ENCODE assay signal across 5 fruit fly cellular contexts in the genomic region with DNA sequence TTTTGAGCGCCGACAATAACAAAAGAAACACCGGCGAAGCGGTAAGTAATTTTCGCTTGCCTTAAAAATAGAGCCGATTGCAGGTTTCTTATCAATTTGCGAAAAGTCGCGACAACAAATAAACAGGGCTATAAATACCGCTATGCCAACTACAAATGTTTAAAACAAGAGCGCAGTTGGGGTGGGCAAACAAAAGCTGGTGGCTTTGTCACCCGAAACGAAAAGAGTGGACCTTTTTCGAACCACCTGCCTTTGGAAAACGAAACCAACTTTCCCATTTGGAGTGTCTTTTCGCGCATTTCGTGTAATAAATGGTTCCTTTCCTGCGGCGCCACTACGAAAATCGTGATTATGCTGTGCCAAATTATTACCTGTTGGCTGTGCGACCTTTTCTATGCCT.
TF ChIP-seq lines count a peak whose summit lies in the region.

No protein-coding gene starts in this region.

- TF ChIP-seq CTCF in whole organism, embryonic (GFP tag; optimal IDR thresholded peaks at IDR 0.05; lab: Kevin White, UChicago) = peak; percentile 38

TF ChIP-seq in whole organism, adult, 20 proteins besides CTCF, POLR2A, EP300 and RAD21:
- peak; percentile 72 for TF ChIP-seq cic (GFP tag; optimal IDR thresholded peaks at IDR 0.05; lab: Kevin White, UChicago)
- TF ChIP-seq tj (GFP tag; optimal IDR thresholded peaks at IDR 0.05; lab: Kevin White, UChicago) = peak; percentile 11
- TF ChIP-seq CG7101 (tag; optimal IDR thresholded peaks at IDR 0.05; lab: Kevin White, UChicago) = peak; percentile 71
- no peak for TF ChIP-seq CG5204 (GFP tag; optimal IDR thresholded peaks at IDR 0.05; lab: Kevin White, UChicago)
- no peak for TF ChIP-seq Clk (GFP tag; optimal IDR thresholded peaks at IDR 0.05; lab: Kevin White, UChicago)
- peak; percentile 37 for TF ChIP-seq CG11617 (GFP tag; optimal IDR thresholded peaks at IDR 0.05; lab: Kevin White, UChicago)
- TF ChIP-seq CG12768 (GFP tag; optimal IDR thresholded peaks at IDR 0.05; lab: Kevin White, UChicago) = peak; percentile 9
- no peak for TF ChIP-seq pad (GFP tag; optimal IDR thresholded peaks at IDR 0.05; lab: Kevin White, UChicago)
- peak; percentile 1 for TF ChIP-seq Hr96 (GFP tag; optimal IDR thresholded peaks at IDR 0.05; lab: Kevin White, UChicago)
- peak; percentile 9 for TF ChIP-seq toe (GFP tag; optimal IDR thresholded peaks at IDR 0.05; lab: Kevin White, UChicago)
TF ChIP-seq in whole organism, adult: peak in this region for 7.

TF ChIP-seq in whole organism, embryonic, 481 proteins besides CTCF, POLR2A, EP300 and RAD21 (continues in another document):
- TF ChIP-seq HLH54F (GFP tag; optimal IDR thresholded peaks at IDR 0.05; lab: Kevin White, UChicago) (no peak), tll (GFP tag; optimal IDR thresholded peaks at IDR 0.05; lab: Kevin White, UChicago) (no peak), lilli (GFP tag; optimal IDR thresholded peaks at IDR 0.05; lab: Kevin White, UChicago) (peak; percentile 4), ci (GFP tag; IDR thresholded peaks at IDR 0.05; lab: Robert Waterston, UW) (0 out of 3 replicates have a peak, but pooled peaks have one; percentile 8), lmd (GFP tag; IDR thresholded peaks at IDR 0.05; lab: Robert Waterston, UW) (0 out of 2 replicates have a peak, but pooled peaks have one; percentile 7), CG10543 (GFP tag; optimal IDR thresholded peaks at IDR 0.05; lab: Kevin White, UChicago) (no peak), row (GFP tag; IDR thresholded peaks at IDR 0.05; lab: Robert Waterston, UW) (peak; percentile 47), Rfx (GFP tag; IDR thresholded peaks at IDR 0.05; lab: Robert Waterston, UW) (peak; percentile 46; the same call in 1 of the 2 replicates), bbx (GFP tag; IDR thresholded peaks at IDR 0.05; lab: Robert Waterston, UW; ENCODE audit: partially characterized antibody) (peak; percentile 10; the same call in 1 of the 2 replicates), CG1603 (tag; optimal IDR thresholded peaks at IDR 0.05; lab: Kevin White, UChicago) (peak; percentile 37), CG9932 (GFP tag; IDR thresholded peaks at IDR 0.05; lab: Robert Waterston, UW) (peak; percentile 43), CG11456 (GFP tag; IDR thresholded peaks at IDR 0.05; lab: Robert Waterston, UW) (0 out of 3 replicates have a peak, but pooled peaks have one; percentile 30), pzg (GFP tag; optimal IDR thresholded peaks at IDR 0.05; lab: Kevin White, UChicago) (peak; percentile 8), tin (GFP tag; optimal IDR thresholded peaks at IDR 0.05; lab: Kevin White, UChicago) (no peak), dpn (GFP tag; optimal IDR thresholded peaks at IDR 0.05; lab: Kevin White, UChicago) (peak in 1 of 2 experiments; percentile 15), ind (GFP tag; optimal IDR thresholded peaks at IDR 0.05; lab: Kevin White, UChicago) (no peak), Sry-β (GFP tag; optimal IDR thresholded peaks at IDR 0.05; lab: Kevin White, UChicago) (no peak)

TF ChIP-seq in whole organism, prepupa, 60 proteins besides CTCF, POLR2A, EP300 and RAD21:
- TF ChIP-seq fkh (GFP tag; optimal IDR thresholded peaks at IDR 0.05; lab: Kevin White, UChicago) = peak; percentile 8
- TF ChIP-seq CG32006 (GFP tag; optimal IDR thresholded peaks at IDR 0.05; lab: Kevin White, UChicago) = no peak

TF ChIP-seq in whole organism, pupa, 21 proteins besides CTCF, POLR2A, EP300 and RAD21:
- TF ChIP-seq CG12605 (GFP tag; IDR thresholded peaks at IDR 0.05; lab: Robert Waterston, UW) (0 out of 2 replicates have a peak, but pooled peaks have one; percentile 13), CG10348 (GFP tag; IDR thresholded peaks at IDR 0.05; lab: Robert Waterston, UW) (no peak), CG14655 (GFP tag; optimal IDR thresholded peaks at IDR 0.05; lab: Kevin White, UChicago) (no peak), Pif1A (GFP tag; optimal IDR thresholded peaks at IDR 0.05; lab: Kevin White, UChicago) (no peak), Pif1B (GFP tag; optimal IDR thresholded peaks at IDR 0.05; lab: Kevin White, UChicago) (no peak), CG34367 (tag; optimal IDR thresholded peaks at IDR 0.05; lab: Kevin White, UChicago) (no peak), CG8159 (tag; optimal IDR thresholded peaks at IDR 0.05; lab: Kevin White, UChicago) (peak; percentile 87), Ets98B (GFP tag; IDR thresholded peaks at IDR 0.05; lab: Robert Waterston, UW) (peak; percentile 5; the same call in 1 of the 2 replicates)

TF ChIP-seq in whole organism, wandering third instar larva, 38 proteins besides CTCF, POLR2A, EP300 and RAD21:
- TF ChIP-seq Mio (GFP tag; optimal IDR thresholded peaks at IDR 0.05; lab: Kevin White, UChicago) (no peak), Dif (GFP tag; optimal IDR thresholded peaks at IDR 0.05; lab: Kevin White, UChicago; ENCODE audit: partially characterized antibody) (peak; percentile 68)
